Fruit fly (Drosophila melanogaster) whole organism: ENCODE data around the gene CG18598.

Source experiments
- CG8478 ChIP-seq: fragments of >200 bp; optimal IDR thresholded peaks from 2 replicates; lab custom pipeline; 2018; ENCODE audit warnings: inconsistent platforms
- EcR ChIP-seq, 2 experiments: fragments of >200 bp; optimal IDR thresholded peaks; 2 replicates each; lab custom pipeline; 2017; ENCODE audit warnings: missing biosample characterization in 2 of 2, missing genetic modification characterization in 2 of 2, missing genetic modification reagents in 2 of 2
- pan ChIP-seq: fragments of >200 bp; optimal IDR thresholded peaks from 2 replicates; lab custom pipeline; 2017
- psq ChIP-seq: fragments of >200 bp; optimal IDR thresholded peaks from 2 replicates; lab custom pipeline; 2017
- usp ChIP-seq: fragments of >200 bp; optimal IDR thresholded peaks from 2 replicates; lab custom pipeline; 2017; ENCODE audit warnings: missing biosample characterization, missing genetic modification characterization, mixed read lengths

- TF ChIP-seq psq (lab: Kevin White, UChicago) = no peak
- no peak for TF ChIP-seq CG8478
- TF ChIP-seq usp = no peak
- TF ChIP-seq pan (lab: Kevin White, UChicago) = no peak
- TF ChIP-seq EcR (GFP tag; optimal IDR thresholded peaks at IDR 0.05; lab: Kevin White, UChicago) = no peak
Observed at dm6 chr3R:18266665-18267064, 15.8 kb downstream of the CG18598 start.
